Fruit fly (Drosophila melanogaster) whole organism, prepupa: ENCODE results near the gene CG2964.

ENCODE experiments used
- CG10631 ChIP-seq: fragments of 200-800 bp; sonication (Bioruptor generic); optimal IDR thresholded peaks from 2 replicates; lab custom pipeline; 2016; ENCODE audit warnings: missing biosample characterization, missing genetic modification characterization
- CG10669 ChIP-seq: fragments of 200-800 bp; sonication (Bioruptor generic); optimal IDR thresholded peaks from 3 replicates; lab custom pipeline; 2018; ENCODE audit warnings: missing biosample characterization, mild to moderate bottlenecking, missing genetic modification characterization, moderate library complexity
- CG11294 ChIP-seq: fragments of 200-800 bp; sonication (Bioruptor generic); IDR thresholded peaks from 2 replicates; pipeline ENCODE4 v1.3.6; 2022; ENCODE audit warnings: missing biosample characterization, missing genetic modification characterization
- CG11902 ChIP-seq: fragments of 200-800 bp; sonication (Bioruptor generic); optimal IDR thresholded peaks from 3 replicates; lab custom pipeline; 2016; ENCODE audit warnings: missing biosample characterization, missing genetic modification characterization
- CG16779 ChIP-seq: fragments of 200-800 bp; sonication (Bioruptor generic); optimal IDR thresholded peaks from 3 replicates; lab custom pipeline; 2017; ENCODE audit warnings: missing biosample characterization, mild to moderate bottlenecking, missing genetic modification characterization
- CG3032 ChIP-seq: fragments of 200-800 bp; optimal IDR thresholded peaks from 2 replicates; lab custom pipeline; 2019; ENCODE audit warnings: missing biosample characterization, mild to moderate bottlenecking, missing genetic modification characterization, moderate library complexity
- CG31627 ChIP-seq: fragments of 200-800 bp; sonication (Bioruptor generic); optimal IDR thresholded peaks from 3 replicates; lab custom pipeline; 2016; ENCODE audit warnings: missing biosample characterization, missing genetic modification characterization
- CG32006 ChIP-seq: fragments of 200-800 bp; sonication (Bioruptor generic); optimal IDR thresholded peaks from 3 replicates; lab custom pipeline; 2017; ENCODE audit warnings: missing biosample characterization, mild to moderate bottlenecking, missing genetic modification characterization
- CG3919 ChIP-seq: fragments of 200-800 bp; sonication (Bioruptor generic); optimal IDR thresholded peaks from 3 replicates; lab custom pipeline; 2016; ENCODE audit warnings: missing biosample characterization, missing genetic modification characterization
- CG6163 ChIP-seq: fragments of 200-800 bp; sonication (Bioruptor generic); IDR thresholded peaks from 3 replicates; pipeline ENCODE4 v1.3.6; 2022; ENCODE audit warnings: missing biosample characterization, missing genetic modification characterization
- CG6276 ChIP-seq: fragments of 200-800 bp; sonication (Bioruptor generic); optimal IDR thresholded peaks from 2 replicates; lab custom pipeline; 2017; ENCODE audit warnings: missing biosample characterization, mild to moderate bottlenecking, missing genetic modification characterization
- CG6792 ChIP-seq: fragments of 200-800 bp; sonication (Bioruptor generic); optimal IDR thresholded peaks from 3 replicates; lab custom pipeline; 2016; ENCODE audit warnings: missing biosample characterization, missing genetic modification characterization
- CG6808 ChIP-seq: fragments of 200-800 bp; sonication (Bioruptor generic); optimal IDR thresholded peaks from 3 replicates; lab custom pipeline; 2017; ENCODE audit warnings: missing biosample characterization, missing genetic modification characterization, mild to moderate bottlenecking, moderate library complexity, missing genetic modification reagents
- CG6854 ChIP-seq: fragments of 200-800 bp; sonication (Bioruptor generic); optimal IDR thresholded peaks from 2 replicates; lab custom pipeline; 2017; ENCODE audit warnings: missing biosample characterization, mild to moderate bottlenecking, missing genetic modification characterization
- CG7368 ChIP-seq: fragments of 200-800 bp; sonication (Bioruptor generic); optimal IDR thresholded peaks from 3 replicates; lab custom pipeline; 2016; ENCODE audit warnings: missing biosample characterization, missing genetic modification characterization
- CG8119 ChIP-seq: fragments of 200-800 bp; sonication (Bioruptor generic); IDR thresholded peaks from 3 replicates; pipeline ENCODE4 v1.3.6; 2022; ENCODE audit warnings: missing biosample characterization, missing genetic modification characterization
- CG8319 ChIP-seq: fragments of 200-800 bp; sonication (Bioruptor generic); optimal IDR thresholded peaks from 3 replicates; lab custom pipeline; 2016; ENCODE audit warnings: missing biosample characterization, missing genetic modification characterization
- Eip93F ChIP-seq: fragments of 200-800 bp; sonication (Bioruptor generic); optimal IDR thresholded peaks from 2 replicates; lab custom pipeline; 2016; ENCODE audit warnings: missing biosample characterization, mild to moderate bottlenecking, missing genetic modification characterization
- Gug ChIP-seq: fragments of 200-800 bp; sonication (Bioruptor generic); IDR thresholded peaks from 2 replicates; pipeline ENCODE4 v1.3.6; 2022; ENCODE audit warnings: missing biosample characterization, missing genetic modification characterization
- Hr39 ChIP-seq: fragments of 200-800 bp; sonication (Bioruptor generic); optimal IDR thresholded peaks from 2 replicates; lab custom pipeline; 2016; ENCODE audit warnings: missing biosample characterization, missing genetic modification characterization
- Hr4 ChIP-seq: fragments of 200-800 bp; sonication (Bioruptor generic); optimal IDR thresholded peaks from 3 replicates; lab custom pipeline; 2016; ENCODE audit warnings: missing biosample characterization, missing genetic modification characterization
- Lpt ChIP-seq: fragments of 200-800 bp; sonication (Bioruptor generic); optimal IDR thresholded peaks from 3 replicates; lab custom pipeline; 2016; ENCODE audit warnings: missing biosample characterization, missing genetic modification characterization
- Met ChIP-seq: fragments of 200-800 bp; sonication (Bioruptor generic); optimal IDR thresholded peaks from 3 replicates; lab custom pipeline; 2016; ENCODE audit warnings: missing biosample characterization, missing genetic modification characterization
- Sox14 ChIP-seq: fragments of 200-800 bp; sonication (Bioruptor generic); optimal IDR thresholded peaks from 3 replicates; lab custom pipeline; 2016; ENCODE audit warnings: missing biosample characterization, missing genetic modification characterization
- Sox15 ChIP-seq: fragments of 200-800 bp; sonication (Bioruptor generic); optimal IDR thresholded peaks from 3 replicates; lab custom pipeline; 2016; ENCODE audit warnings: missing biosample characterization, missing genetic modification characterization
- acj6 ChIP-seq: fragments of 200-800 bp; sonication (Bioruptor generic); optimal IDR thresholded peaks from 3 replicates; lab custom pipeline; 2016; ENCODE audit warnings: missing biosample characterization, missing genetic modification characterization
- cyc ChIP-seq: fragments of 200-800 bp; sonication (Bioruptor generic); optimal IDR thresholded peaks from 3 replicates; lab custom pipeline; 2016; ENCODE audit warnings: missing biosample characterization, missing genetic modification characterization
- dsx ChIP-seq: fragments of 200-800 bp; optimal IDR thresholded peaks from 3 replicates; lab custom pipeline; 2019; ENCODE audit warnings: missing biosample characterization, mild to moderate bottlenecking, missing genetic modification characterization, moderate library complexity; ENCODE audit not compliant: poor library complexity, severe bottlenecking
- eg ChIP-seq: fragments of 200-800 bp; sonication (Bioruptor generic); IDR thresholded peaks from 3 replicates; pipeline ENCODE4 v1.3.6; 2022; ENCODE audit warnings: missing biosample characterization, missing genetic modification characterization
- esn ChIP-seq: fragments of 200-800 bp; sonication (Bioruptor generic); optimal IDR thresholded peaks from 2 replicates; lab custom pipeline; 2016; ENCODE audit warnings: missing biosample characterization, mild to moderate bottlenecking, missing genetic modification characterization, moderate library complexity
- fd59A ChIP-seq: fragments of 200-800 bp; sonication (Bioruptor generic); optimal IDR thresholded peaks from 2 replicates; lab custom pipeline; 2017; ENCODE audit warnings: missing biosample characterization, mild to moderate bottlenecking, missing genetic modification characterization, missing genetic modification reagents
- lz ChIP-seq: fragments of 200-800 bp; sonication (Bioruptor generic); optimal IDR thresholded peaks from 3 replicates; lab custom pipeline; 2016; ENCODE audit warnings: missing biosample characterization, missing genetic modification characterization
- pdm3 ChIP-seq: fragments of 200-800 bp; sonication (Bioruptor generic); optimal IDR thresholded peaks from 3 replicates; lab custom pipeline; 2016; ENCODE audit warnings: missing biosample characterization, missing genetic modification characterization
- salr ChIP-seq, 2 experiments: fragments of 200-800 bp; sonication (Bioruptor generic); optimal IDR thresholded peaks; 3 replicates each; lab custom pipeline; 2016 to 2018; ENCODE audit warnings: missing biosample characterization in 2 of 2, missing genetic modification characterization in 2 of 2, mild to moderate bottlenecking in 1 of 2
- spab ChIP-seq: fragments of 200-800 bp; sonication (Bioruptor generic); optimal IDR thresholded peaks from 2 replicates; lab custom pipeline; 2017; ENCODE audit warnings: missing biosample characterization, mild to moderate bottlenecking, missing genetic modification characterization, missing genetic modification reagents
- vri ChIP-seq: fragments of 200-800 bp; sonication (Bioruptor generic); optimal IDR thresholded peaks from 3 replicates; lab custom pipeline; 2016; ENCODE audit warnings: missing biosample characterization, mild to moderate bottlenecking, missing genetic modification characterization

Gene CG2964

dm6 chr2L:2769476-2770185 lies 42.6 kb upstream of the CG2964 start, which contains the start of the genes colt and HINT1 (continued):
- TF ChIP-seq CG6276 (peak; percentile 96), dsx (GFP tag; lab: Kevin White, UChicago) (peak; percentile 75), CG6808 (peak; percentile 96), fd59A (no peak), CG3032 (tag; lab: Kevin White, UChicago) (peak; percentile 65), Sox15 (GFP tag; lab: Kevin White, UChicago) (no peak), vri (GFP tag; lab: Kevin White, UChicago) (peak; percentile 45), esn (GFP tag; lab: Kevin White, UChicago) (peak; percentile 3), Hr39 (GFP tag; lab: Kevin White, UChicago) (no peak), CG16779 (tag; lab: Kevin White, UChicago) (peak; percentile 92), CG3919 (GFP tag; lab: Kevin White, UChicago) (peak; percentile 77), Lpt (GFP tag; lab: Kevin White, UChicago) (peak; percentile 78), eg (peak; percentile 60; the same call in 1 of the 3 replicates), lz (GFP tag; lab: Kevin White, UChicago) (no peak), CG6792 (GFP tag; lab: Kevin White, UChicago) (no peak), Hr4 (GFP tag; lab: Kevin White, UChicago) (peak; percentile 71), CG7368 (GFP tag; lab: Kevin White, UChicago) (peak; percentile 66), Met (no peak), CG6163 (GFP tag; lab: Robert Waterston, UW) (peak; percentile 52; the same call in 2 of the 3 replicates), CG10669 (GFP tag; lab: Kevin White, UChicago) (peak; percentile 77), salr (GFP tag; optimal IDR thresholded peaks at IDR 0.05; lab: Kevin White, UChicago) (peak; percentile 51 to 77), CG10631 (GFP tag; lab: Kevin White, UChicago) (no peak)

- TF ChIP-seq CG6854 (GFP tag; lab: Kevin White, UChicago) (no peak), CG11294 (no peak), vri (GFP tag; lab: Kevin White, UChicago) (no peak), CG8119 (GFP tag; lab: Robert Waterston, UW) (no peak), CG8319 (GFP tag; lab: Kevin White, UChicago) (no peak), CG3919 (GFP tag; lab: Kevin White, UChicago) (no peak), cyc (no peak), CG32006 (GFP tag; lab: Kevin White, UChicago) (no peak), Gug (GFP tag; lab: Robert Waterston, UW) (no peak), Sox14 (GFP tag; lab: Kevin White, UChicago) (no peak), CG10631 (GFP tag; lab: Kevin White, UChicago) (no peak)
These were observed 40.6 kb upstream of the CG2964 start, which contains the start of gene CG15399 for dm6 chr2L:2771676-2772075. TSS of gene CG15399 (minus strand) at chr2L:2771776.

- TF ChIP-seq acj6, result no peak
- TF ChIP-seq Eip93F (GFP tag; lab: Kevin White, UChicago), result no peak
- no peak for TF ChIP-seq pdm3 (GFP tag; lab: Kevin White, UChicago)
- TF ChIP-seq CG32006 (GFP tag; lab: Kevin White, UChicago), result no peak
- no peak for TF ChIP-seq CG11902 (GFP tag; lab: Kevin White, UChicago)
- TF ChIP-seq spab (GFP tag; lab: Kevin White, UChicago), result no peak
- no peak for TF ChIP-seq salr (GFP tag; optimal IDR thresholded peaks at IDR 0.05; lab: Kevin White, UChicago)
- no peak for TF ChIP-seq CG31627 (GFP tag; lab: Kevin White, UChicago)
- TF ChIP-seq, all 60 proteins: peak for 0
These were observed 29.4 kb upstream of the CG2964 start for dm6 chr2L:2782790-2783189.
